Worm (Caenorhabditis elegans) whole organism, young adult: ENCODE results near the gene daf-5.

Experiments
- atf-7 ChIP-seq: sonication (generic microtip); optimal IDR thresholded peaks from 2 replicates; lab custom pipeline; 2017; ENCODE audit warnings: mild to moderate bottlenecking, missing genetic modification characterization, missing compliant biosample characterization
- dox-1 ChIP-seq: fragments of 200-800 bp; sonication (Bioruptor generic); IDR thresholded peaks from 2 replicates; pipeline ENCODE4 v1.3.6; 2022; ENCODE audit warnings: missing genetic modification reagents, missing genetic modification characterization, missing compliant biosample characterization
- madf-3 ChIP-seq: fragments of 200-800 bp; sonication (Bioruptor generic); IDR thresholded peaks from 2 replicates; pipeline ENCODE4 v1.3.6; 2022; ENCODE audit warnings: missing genetic modification reagents, missing genetic modification characterization, missing compliant biosample characterization
- sea-2 ChIP-seq: fragments of 200-800 bp; sonication (Bioruptor generic); IDR thresholded peaks from 2 replicates; pipeline ENCODE4 v1.3.6; 2022; ENCODE audit warnings: missing genetic modification characterization, missing compliant biosample characterization
- unc-62 ChIP-seq: fragments of 150-350 bp; optimal IDR thresholded peaks from 2 replicates; lab custom pipeline; 2014; ENCODE audit warnings: missing biosample characterization, missing genetic modification reagents, missing genetic modification characterization

- TF ChIP-seq madf-3 (GFP tag; lab: Robert Waterston, UW) (no peak), unc-62 (no peak), sea-2 (GFP tag; lab: Robert Waterston, UW) (no peak), dox-1 (GFP tag; lab: Robert Waterston, UW) (no peak), atf-7 (tag; lab: Kevin White, UChicago) (no peak)
Measured at ce11 chrII:14032705-14033104, 19.4 kb downstream of the daf-5 start.
